Worm (Caenorhabditis elegans) whole organism, L1 larva: ENCODE data around the gene T10B9.9.

Source experiments
- C04F5.9 ChIP-seq: sonication (generic microtip); optimal IDR thresholded peaks from 2 replicates; lab custom pipeline; 2016; ENCODE audit warnings: missing genetic modification characterization, missing compliant biosample characterization
- C16A3.4 ChIP-seq: fragments of 150-350 bp; optimal IDR thresholded peaks from 2 replicates; lab custom pipeline; 2014; ENCODE audit warnings: missing biosample characterization, missing genetic modification characterization
- F16B12.6 ChIP-seq: fragments of 150-350 bp; optimal IDR thresholded peaks from 2 replicates; lab custom pipeline; 2014; ENCODE audit warnings: missing biosample characterization, missing genetic modification characterization
- ama-1 ChIP-seq: fragments of 150-350 bp; optimal IDR thresholded peaks from 2 replicates; lab custom pipeline; 2014
- blmp-1 ChIP-seq: fragments of 150-350 bp; optimal IDR thresholded peaks from 2 replicates; lab custom pipeline; 2014; ENCODE audit warnings: missing biosample characterization, missing genetic modification characterization
- ceh-8 ChIP-seq: fragments of 200-800 bp; sonication (Bioruptor generic); optimal IDR thresholded peaks from 2 replicates; lab custom pipeline; 2018; ENCODE audit warnings: mild to moderate bottlenecking, missing genetic modification characterization, moderate library complexity, missing compliant biosample characterization
- dpl-1 ChIP-seq, 3 experiments: fragments of 150-350 bp in 2 of 3; sonication (generic microtip) in 1 of 3; optimal IDR thresholded peaks; 2 replicates each; lab custom pipeline; 2014 to 2017; ENCODE audit warnings: missing biosample characterization in 3 of 3, missing genetic modification characterization in 3 of 3, missing genetic modification reagents in 3 of 3
- dsc-1 ChIP-seq: sonication (generic microtip); optimal IDR thresholded peaks from 2 replicates; lab custom pipeline; 2016; ENCODE audit warnings: mild to moderate bottlenecking, missing genetic modification characterization, missing compliant biosample characterization
- efl-1 ChIP-seq, 4 experiments: fragments of 150-350 bp; optimal IDR thresholded peaks in 3 of 4; peaks in 1 of 4; 1 replicate in 1 of 4; 2 replicates in 3 of 4; lab custom pipeline; 2014; ENCODE audit warnings: missing biosample characterization in 2 of 4, missing genetic modification characterization in 2 of 4, missing genetic modification reagents in 2 of 4
- elt-2 ChIP-seq: sonication (generic microtip); optimal IDR thresholded peaks from 2 replicates; lab custom pipeline; 2016; ENCODE audit warnings: missing genetic modification characterization, mild to moderate bottlenecking, inconsistent platforms, missing compliant biosample characterization, missing genetic modification reagents
- elt-3 ChIP-seq, 6 experiments: fragments of 150-350 bp in 1 of 6; sonication (generic microtip); optimal IDR thresholded peaks; 2 replicates each; lab custom pipeline; 2017 to 2018; ENCODE audit warnings: missing biosample characterization in 6 of 6, missing genetic modification characterization in 6 of 6, inconsistent platforms in 1 of 6
- fkh-10 ChIP-seq: sonication (generic microtip); optimal IDR thresholded peaks from 2 replicates; lab custom pipeline; 2017; ENCODE audit warnings: missing biosample characterization, missing genetic modification reagents, missing genetic modification characterization
- hlh-17 ChIP-seq: fragments of 200-800 bp; sonication (Bioruptor generic); optimal IDR thresholded peaks from 2 replicates; lab custom pipeline; 2018; ENCODE audit warnings: missing genetic modification characterization, mild to moderate bottlenecking, missing compliant biosample characterization, moderate library complexity, borderline replicate concordance
- hpl-2 ChIP-seq: fragments of 150-350 bp; optimal IDR thresholded peaks from 2 replicates; lab custom pipeline; 2014; ENCODE audit warnings: missing biosample characterization, missing genetic modification reagents, missing genetic modification characterization
- irx-1 ChIP-seq: sonication (generic microtip); optimal IDR thresholded peaks from 2 replicates; lab custom pipeline; 2016; ENCODE audit warnings: missing genetic modification characterization, missing compliant biosample characterization
- lin-14 ChIP-seq: fragments of 200-800 bp; sonication (Bioruptor generic); optimal IDR thresholded peaks from 2 replicates; lab custom pipeline; 2018; ENCODE audit warnings: mild to moderate bottlenecking, missing genetic modification characterization, moderate library complexity, missing compliant biosample characterization
- lin-35 ChIP-seq, 2 experiments: fragments of 150-350 bp; optimal IDR thresholded peaks; 2 replicates each; lab custom pipeline; 2014; ENCODE audit warnings: missing biosample characterization in 2 of 2, missing genetic modification characterization in 2 of 2, missing genetic modification reagents in 2 of 2
- lir-3 ChIP-seq: sonication (generic microtip); optimal IDR thresholded peaks from 2 replicates; lab custom pipeline; 2016; ENCODE audit warnings: mild to moderate bottlenecking, missing genetic modification characterization, moderate library complexity, missing compliant biosample characterization; ENCODE audit not compliant: poor library complexity
- lsy-2 ChIP-seq, 2 experiments: fragments of 150-350 bp; optimal IDR thresholded peaks; 2 replicates each; lab custom pipeline; 2014; ENCODE audit warnings: missing biosample characterization in 2 of 2, missing genetic modification characterization in 2 of 2
- mab-9 ChIP-seq: fragments of 200-800 bp; sonication (Bioruptor generic); IDR thresholded peaks from 2 replicates; pipeline ENCODE4 v1.3.6; 2022; ENCODE audit warnings: missing genetic modification reagents, missing genetic modification characterization, missing compliant biosample characterization
- mdl-1 ChIP-seq, 2 experiments: fragments of 150-350 bp; optimal IDR thresholded peaks; 2 replicates each; lab custom pipeline; 2014 to 2017; ENCODE audit warnings: missing biosample characterization in 2 of 2, missing genetic modification characterization in 2 of 2, inconsistent platforms in 1 of 2
- mep-1 ChIP-seq: fragments of 150-350 bp; optimal IDR thresholded peaks from 2 replicates; lab custom pipeline; 2014; ENCODE audit warnings: missing biosample characterization, missing genetic modification characterization
- nhr-11 ChIP-seq: fragments of 150-350 bp; optimal IDR thresholded peaks from 2 replicates; lab custom pipeline; 2014; ENCODE audit warnings: missing biosample characterization, missing genetic modification characterization
- nhr-19 ChIP-seq: fragments of 200-800 bp; sonication (Bioruptor generic); conservative IDR thresholded peaks from 2 replicates; pipeline ENCODE4 v1.3.6; 2022; ENCODE audit warnings: missing genetic modification characterization, missing compliant biosample characterization
- nhr-20 ChIP-seq: sonication (generic microtip); optimal IDR thresholded peaks from 2 replicates; lab custom pipeline; 2016; ENCODE audit warnings: mild to moderate bottlenecking, missing genetic modification characterization, missing compliant biosample characterization
- nhr-47 ChIP-seq: sonication (generic microtip); optimal IDR thresholded peaks from 2 replicates; lab custom pipeline; 2016; ENCODE audit warnings: mild to moderate bottlenecking, missing genetic modification characterization, moderate library complexity, missing compliant biosample characterization
- nhr-71 ChIP-seq: sonication (generic microtip); optimal IDR thresholded peaks from 2 replicates; lab custom pipeline; 2016; ENCODE audit warnings: mild to moderate bottlenecking, missing genetic modification characterization, moderate library complexity, missing compliant biosample characterization
- nhr-77 ChIP-seq: fragments of 150-350 bp; optimal IDR thresholded peaks from 2 replicates; lab custom pipeline; 2014; ENCODE audit warnings: missing biosample characterization, missing genetic modification characterization
- nhr-85 ChIP-seq: sonication (generic microtip); peaks from one replicate; lab custom pipeline; 2016; ENCODE audit warnings: missing genetic modification characterization, inconsistent platforms, missing compliant biosample characterization
- nhr-90 ChIP-seq: sonication (generic microtip); optimal IDR thresholded peaks from 2 replicates; lab custom pipeline; 2016; ENCODE audit warnings: mild to moderate bottlenecking, missing genetic modification characterization, missing compliant biosample characterization; ENCODE audit not compliant: poor library complexity
- pag-3 ChIP-seq: sonication (generic microtip); optimal IDR thresholded peaks from 2 replicates; lab custom pipeline; 2017; ENCODE audit warnings: missing genetic modification characterization, mild to moderate bottlenecking, missing compliant biosample characterization, antibody characterized with exemption, borderline replicate concordance; ENCODE audit not compliant: insufficient read depth
- pqm-1 ChIP-seq: sonication (generic microtip); optimal IDR thresholded peaks from 3 replicates; lab custom pipeline; 2017; ENCODE audit warnings: missing biosample characterization, missing genetic modification characterization
- rnt-1 ChIP-seq: sonication (generic microtip); optimal IDR thresholded peaks from 2 replicates; lab custom pipeline; 2016; ENCODE audit warnings: mild to moderate bottlenecking, missing genetic modification characterization, moderate library complexity, missing compliant biosample characterization
- skn-1 ChIP-seq: fragments of 150-350 bp; optimal IDR thresholded peaks from 2 replicates; lab custom pipeline; 2014; ENCODE audit warnings: missing biosample characterization, missing genetic modification characterization
- snu-23 ChIP-seq: sonication (generic microtip); optimal IDR thresholded peaks from 2 replicates; lab custom pipeline; 2016; ENCODE audit warnings: missing genetic modification characterization, missing compliant biosample characterization
- sox-4 ChIP-seq: sonication (generic microtip); optimal IDR thresholded peaks from 2 replicates; lab custom pipeline; 2016; ENCODE audit warnings: missing genetic modification characterization, missing compliant biosample characterization
- sup-37 ChIP-seq: fragments of 200-800 bp; sonication (Bioruptor generic); optimal IDR thresholded peaks from 2 replicates; lab custom pipeline; 2018; ENCODE audit warnings: mild to moderate bottlenecking, missing genetic modification characterization, missing compliant biosample characterization
- swsn-7 ChIP-seq: sonication (generic microtip); optimal IDR thresholded peaks from 2 replicates; lab custom pipeline; 2016; ENCODE audit warnings: missing genetic modification characterization, missing compliant biosample characterization
- tbx-2 ChIP-seq: sonication (generic microtip); optimal IDR thresholded peaks from 2 replicates; lab custom pipeline; 2016; ENCODE audit warnings: missing genetic modification characterization, missing compliant biosample characterization
- unc-130 ChIP-seq: fragments of 150-350 bp; optimal IDR thresholded peaks from 2 replicates; lab custom pipeline; 2017; ENCODE audit warnings: missing biosample characterization, missing genetic modification characterization, inconsistent platforms
- unc-62 ChIP-seq: fragments of 150-350 bp; optimal IDR thresholded peaks from 2 replicates; lab custom pipeline; 2014; ENCODE audit warnings: missing biosample characterization, missing genetic modification reagents, missing genetic modification characterization
- unc-98 ChIP-seq: fragments of 200-800 bp; sonication (Bioruptor generic); IDR thresholded peaks from 2 replicates; pipeline ENCODE4 v1.3.6; 2022; ENCODE audit warnings: missing genetic modification characterization, missing compliant biosample characterization
- xbp-1 ChIP-seq: sonication (generic microtip); optimal IDR thresholded peaks from 2 replicates; lab custom pipeline; 2016; ENCODE audit warnings: missing genetic modification characterization, missing compliant biosample characterization

Gene T10B9.9

ce11 chrII:9769797-9770520, 5.7 kb downstream of the T10B9.9 start, which contains the start of gene aqp-10:
TSS of gene aqp-10 (minus strand) at chrII:9769847.
- TF ChIP-seq elt-3 (tag; optimal IDR thresholded peaks at IDR 0.05; lab: Kevin White, UChicago) (peak in 2 of 6 experiments; percentile 3 to 27), dsc-1 (tag; lab: Kevin White, UChicago) (peak; percentile 15), lin-35 (GFP tag; optimal IDR thresholded peaks at IDR 0.05; lab: Kevin White, UChicago) (peak; percentile 17 to 79), nhr-19 (GFP tag; lab: Robert Waterston, UW) (peak; percentile 47), nhr-85 (tag; lab: Kevin White, UChicago) (peak; percentile 82), nhr-71 (tag; lab: Kevin White, UChicago) (peak; percentile 68), lir-3 (tag; lab: Kevin White, UChicago) (peak; percentile 8), C04F5.9 (tag; lab: Kevin White, UChicago) (no peak), F16B12.6 (tag; lab: Kevin White, UChicago) (peak; percentile 87), nhr-47 (tag; lab: Kevin White, UChicago) (peak; percentile 49), snu-23 (GFP tag; lab: Kevin White, UChicago) (peak; percentile 74), elt-2 (tag; lab: Kevin White, UChicago) (peak; percentile 69), unc-130 (tag; lab: Kevin White, UChicago) (no peak), pqm-1 (no peak), swsn-7 (peak; percentile 46), blmp-1 (peak; percentile 57), fkh-10 (GFP tag; lab: Kevin White, UChicago) (no peak), skn-1 (tag; lab: Kevin White, UChicago) (peak; percentile 13), nhr-90 (tag; lab: Kevin White, UChicago) (peak; percentile 64), C16A3.4 (tag; lab: Kevin White, UChicago) (peak; percentile 44), unc-98 (GFP tag; lab: Robert Waterston, UW) (no peak), rnt-1 (peak; percentile 46), hpl-2 (GFP tag; lab: Kevin White, UChicago) (no peak), mep-1 (tag; lab: Kevin White, UChicago) (peak; percentile 78), efl-1 (optimal IDR thresholded peaks at IDR 0.05; lab: Kevin White, UChicago) (peak; percentile 60 to 63), efl-1 (GFP tag; optimal IDR thresholded peaks at IDR 0.05 in 1 of 2; lab: Kevin White, UChicago) (peak; percentile 45 to 96), ama-1 (lab: Kevin White, UChicago) (no peak), ceh-8 (GFP tag; lab: Kevin White, UChicago) (no peak), mdl-1 (tag; optimal IDR thresholded peaks at IDR 0.05; lab: Kevin White, UChicago) (no peak), lin-14 (peak; percentile 54), sup-37 (GFP tag; lab: Kevin White, UChicago) (no peak), hlh-17 (GFP tag; lab: Kevin White, UChicago) (no peak), sox-4 (tag; lab: Kevin White, UChicago) (no peak), nhr-11 (no peak), nhr-77 (tag; lab: Kevin White, UChicago) (no peak), xbp-1 (tag; lab: Kevin White, UChicago) (peak; percentile 78), irx-1 (tag; lab: Kevin White, UChicago) (peak; percentile 1), mab-9 (GFP tag; lab: Robert Waterston, UW) (0 out of 2 replicates have a peak, but pooled peaks have one; percentile 39), dpl-1 (GFP tag; optimal IDR thresholded peaks at IDR 0.05; lab: Kevin White, UChicago) (peak in 2 of 3 experiments; percentile 55 to 61), nhr-20 (tag; lab: Kevin White, UChicago) (peak; percentile 73), tbx-2 (tag; lab: Kevin White, UChicago) (peak; percentile 70), unc-62 (no peak), lsy-2 (tag; optimal IDR thresholded peaks at IDR 0.05; lab: Kevin White, UChicago) (peak; percentile 54 to 68), pag-3 (no peak)
